Worm (Caenorhabditis elegans) whole organism, mixed stage, embryonic: ENCODE data around the gene rfl-1.

ENCODE experiments used
- M03D4.4 ChIP-seq: sonication (generic microtip); optimal IDR thresholded peaks from 2 replicates; lab custom pipeline; 2017; ENCODE audit warnings: mild to moderate bottlenecking, missing genetic modification characterization, missing compliant biosample characterization
- bed-3 ChIP-seq: fragments of 200-800 bp; sonication (Bioruptor generic); optimal IDR thresholded peaks from 3 replicates; lab custom pipeline; 2018; ENCODE audit warnings: mild to moderate bottlenecking, missing genetic modification characterization, moderate library complexity, missing compliant biosample characterization
- blmp-1 ChIP-seq: fragments of 150-350 bp; optimal IDR thresholded peaks from 2 replicates; lab custom pipeline; 2014; ENCODE audit warnings: missing biosample characterization, missing genetic modification characterization
- ceh-39 ChIP-seq: fragments of 150-350 bp; optimal IDR thresholded peaks from 2 replicates; lab custom pipeline; 2014; ENCODE audit warnings: missing biosample characterization, missing genetic modification characterization
- ceh-43 ChIP-seq: fragments of 200-800 bp; sonication (Bioruptor generic); optimal IDR thresholded peaks from 2 replicates; lab custom pipeline; 2018; ENCODE audit warnings: mild to moderate bottlenecking, missing genetic modification characterization, moderate library complexity, missing compliant biosample characterization
- ceh-83 ChIP-seq: fragments of 200-800 bp; sonication (Bioruptor generic); optimal IDR thresholded peaks from 2 replicates; lab custom pipeline; 2018; ENCODE audit warnings: mild to moderate bottlenecking, missing genetic modification characterization, missing compliant biosample characterization
- ces-1 ChIP-seq: fragments of 150-350 bp; optimal IDR thresholded peaks from 2 replicates; lab custom pipeline; 2014; ENCODE audit warnings: missing biosample characterization, missing genetic modification reagents, missing genetic modification characterization
- cnd-1 ChIP-seq: fragments of 200-800 bp; sonication (Bioruptor generic); optimal IDR thresholded peaks from 2 replicates; lab custom pipeline; 2018; ENCODE audit warnings: mild to moderate bottlenecking, missing genetic modification characterization, missing compliant biosample characterization
- drap-1 ChIP-seq: fragments of 200-800 bp; sonication (Bioruptor generic); optimal IDR thresholded peaks from 3 replicates; lab custom pipeline; 2018; ENCODE audit warnings: mild to moderate bottlenecking, missing genetic modification characterization, missing compliant biosample characterization
- elt-1 ChIP-seq: sonication (generic microtip); optimal IDR thresholded peaks from 2 replicates; lab custom pipeline; 2017; ENCODE audit warnings: missing genetic modification characterization, mild to moderate bottlenecking, missing compliant biosample characterization, antibody characterized with exemption, moderate library complexity, borderline replicate concordance; ENCODE audit not compliant: insufficient read depth
- elt-3 ChIP-seq: fragments of 150-350 bp; optimal IDR thresholded peaks from 2 replicates; lab custom pipeline; 2014; ENCODE audit warnings: missing biosample characterization, missing genetic modification characterization
- ham-2 ChIP-seq: fragments of 200-800 bp; sonication (Bioruptor generic); optimal IDR thresholded peaks from 2 replicates; lab custom pipeline; 2018; ENCODE audit warnings: mild to moderate bottlenecking, missing genetic modification characterization, missing compliant biosample characterization
- hlh-1 ChIP-seq: fragments of 150-350 bp; optimal IDR thresholded peaks from 2 replicates; lab custom pipeline; 2014; ENCODE audit warnings: missing biosample characterization, missing genetic modification reagents, missing genetic modification characterization
- lin-13 ChIP-seq: fragments of 150-350 bp; optimal IDR thresholded peaks from 2 replicates; lab custom pipeline; 2014; ENCODE audit warnings: missing biosample characterization, missing genetic modification characterization
- lin-32 ChIP-seq: fragments of 200-800 bp; sonication (Bioruptor generic); optimal IDR thresholded peaks from 2 replicates; lab custom pipeline; 2018; ENCODE audit warnings: mild to moderate bottlenecking, missing genetic modification characterization, missing compliant biosample characterization
- lsy-2 ChIP-seq: fragments of 150-350 bp; optimal IDR thresholded peaks from 2 replicates; lab custom pipeline; 2014; ENCODE audit warnings: missing biosample characterization, missing genetic modification characterization
- mab-5 ChIP-seq: fragments of 150-350 bp; optimal IDR thresholded peaks from 2 replicates; lab custom pipeline; 2014; ENCODE audit warnings: missing biosample characterization, missing genetic modification characterization
- mep-1 ChIP-seq: fragments of 150-350 bp; optimal IDR thresholded peaks from 2 replicates; lab custom pipeline; 2017; ENCODE audit warnings: missing biosample characterization, missing genetic modification reagents, missing genetic modification characterization, inconsistent platforms
- mls-2 ChIP-seq: sonication (generic microtip); optimal IDR thresholded peaks from 2 replicates; lab custom pipeline; 2016; ENCODE audit warnings: mild to moderate bottlenecking, missing genetic modification characterization, moderate library complexity, missing compliant biosample characterization
- nhr-12 ChIP-seq: fragments of 150-350 bp; optimal IDR thresholded peaks from 2 replicates; lab custom pipeline; 2014; ENCODE audit warnings: missing biosample characterization, missing genetic modification characterization
- nhr-2 ChIP-seq: fragments of 150-350 bp; optimal IDR thresholded peaks from 2 replicates; lab custom pipeline; 2014; ENCODE audit warnings: missing biosample characterization, missing genetic modification characterization
- nhr-237 ChIP-seq: fragments of 150-350 bp; optimal IDR thresholded peaks from 2 replicates; lab custom pipeline; 2014; ENCODE audit warnings: missing biosample characterization, missing genetic modification characterization
- nhr-28 ChIP-seq: fragments of 150-350 bp; optimal IDR thresholded peaks from 2 replicates; lab custom pipeline; 2014; ENCODE audit warnings: missing biosample characterization, missing genetic modification characterization
- nhr-76 ChIP-seq: sonication (generic microtip); optimal IDR thresholded peaks from 2 replicates; lab custom pipeline; 2017; ENCODE audit warnings: missing biosample characterization, missing genetic modification characterization
- pha-4 ChIP-seq: fragments of 150-350 bp; optimal IDR thresholded peaks from 2 replicates; lab custom pipeline; 2018; ENCODE audit warnings: missing biosample characterization, missing genetic modification reagents, missing genetic modification characterization
- sem-2 ChIP-seq: fragments of 200-800 bp; sonication (Bioruptor generic); optimal IDR thresholded peaks from 2 replicates; lab custom pipeline; 2018; ENCODE audit warnings: mild to moderate bottlenecking, missing genetic modification characterization, missing compliant biosample characterization
- snpc-4 ChIP-seq: fragments of 150-350 bp; optimal IDR thresholded peaks from 2 replicates; lab custom pipeline; 2014; ENCODE audit warnings: missing biosample characterization, missing genetic modification characterization
- sptf-1 ChIP-seq: sonication (generic microtip); optimal IDR thresholded peaks from 2 replicates; lab custom pipeline; 2017; ENCODE audit warnings: mild to moderate bottlenecking, missing genetic modification characterization, moderate library complexity, missing compliant biosample characterization
- tbx-8 ChIP-seq: fragments of 200-800 bp; sonication (Bioruptor generic); optimal IDR thresholded peaks from 2 replicates; lab custom pipeline; 2018; ENCODE audit warnings: mild to moderate bottlenecking, missing genetic modification characterization, moderate library complexity, missing compliant biosample characterization
- unc-120 ChIP-seq: sonication (generic microtip); optimal IDR thresholded peaks from 2 replicates; lab custom pipeline; 2017; ENCODE audit warnings: missing genetic modification characterization, missing compliant biosample characterization; ENCODE audit not compliant: poor library complexity, severe bottlenecking
- unc-62 ChIP-seq: fragments of 150-350 bp; optimal IDR thresholded peaks from 2 replicates; lab custom pipeline; 2014; ENCODE audit warnings: missing biosample characterization, missing genetic modification reagents, missing genetic modification characterization
- zip-8 ChIP-seq: fragments of 150-350 bp; optimal IDR thresholded peaks from 2 replicates; lab custom pipeline; 2014; ENCODE audit warnings: missing biosample characterization, missing genetic modification characterization
- ztf-11 ChIP-seq: fragments of 150-350 bp; optimal IDR thresholded peaks from 2 replicates; lab custom pipeline; 2014; ENCODE audit warnings: missing biosample characterization, missing genetic modification characterization

Gene rfl-1

ce11 chrIII:7021156-7021637 is at the start of gene rfl-1:
Gene rfl-1 (plus strand): TSS chrIII:7021206.
- TF ChIP-seq pha-4, result peak; percentile 11
- peak; percentile 81 for TF ChIP-seq ces-1 (GFP tag; lab: Kevin White, UChicago)
- TF ChIP-seq snpc-4 (tag; lab: Kevin White, UChicago), result no peak
- peak; percentile 26 for TF ChIP-seq ceh-39 (tag; lab: Kevin White, UChicago)
- peak; percentile 70 for TF ChIP-seq lsy-2 (tag; lab: Kevin White, UChicago)
- no peak for TF ChIP-seq ceh-43 (GFP tag; lab: Kevin White, UChicago)
- TF ChIP-seq unc-62, result no peak
- no peak for TF ChIP-seq tbx-8 (GFP tag; lab: Kevin White, UChicago)
- TF ChIP-seq hlh-1 (tag; lab: Kevin White, UChicago), result peak; percentile 24
- no peak for TF ChIP-seq sptf-1 (tag; lab: Kevin White, UChicago)

- TF ChIP-seq bed-3 (GFP tag; lab: Kevin White, UChicago), result peak; percentile 18
- peak; percentile 73 for TF ChIP-seq M03D4.4
- TF ChIP-seq nhr-76 (tag; lab: Kevin White, UChicago), result no peak
- TF ChIP-seq cnd-1 (tag; lab: Kevin White, UChicago), result peak; percentile 31
- peak; percentile 79 for TF ChIP-seq ztf-11
- TF ChIP-seq unc-120, result peak; percentile 76
- TF ChIP-seq hlh-1 (tag; lab: Kevin White, UChicago), result peak; percentile 83
- TF ChIP-seq sptf-1 (tag; lab: Kevin White, UChicago), result peak; percentile 87
- no peak for TF ChIP-seq sem-2 (GFP tag; lab: Kevin White, UChicago)
- TF ChIP-seq lin-13 (tag; lab: Kevin White, UChicago), result peak; percentile 91
- peak; percentile 19 for TF ChIP-seq blmp-1
- TF ChIP-seq ham-2 (GFP tag; lab: Kevin White, UChicago), result no peak
- TF ChIP-seq tbx-8 (GFP tag; lab: Kevin White, UChicago), result no peak
- TF ChIP-seq ces-1 (GFP tag; lab: Kevin White, UChicago), result peak; percentile 89
- peak; percentile 58 for TF ChIP-seq mls-2 (tag; lab: Kevin White, UChicago)
- TF ChIP-seq nhr-28 (tag; lab: Kevin White, UChicago), result no peak
- TF ChIP-seq ceh-43 (GFP tag; lab: Kevin White, UChicago), result peak; percentile 39
- TF ChIP-seq nhr-2 (tag; lab: Kevin White, UChicago), result peak; percentile 80
- TF ChIP-seq elt-3 (tag; lab: Kevin White, UChicago), result peak; percentile 63
- peak; percentile 97 for TF ChIP-seq pha-4
- TF ChIP-seq lsy-2 (tag; lab: Kevin White, UChicago), result peak; percentile 100
- peak; percentile 96 for TF ChIP-seq nhr-237 (tag; lab: Kevin White, UChicago)
- TF ChIP-seq drap-1 (GFP tag; lab: Kevin White, UChicago), result peak; percentile 71
- TF ChIP-seq mab-5 (tag; lab: Kevin White, UChicago), result peak; percentile 75
- peak; percentile 97 for TF ChIP-seq ceh-39 (tag; lab: Kevin White, UChicago)
- peak; percentile 97 for TF ChIP-seq mep-1
- no peak for TF ChIP-seq lin-32 (GFP tag; lab: Kevin White, UChicago)
- peak; percentile 85 for TF ChIP-seq unc-62
These were observed 49.2 kb upstream of the rfl-1 start, which contains the start of the genes eef-1A.1 and rfc-4 for ce11 chrIII:6971662-6972284. Gene eef-1A.1 (minus strand): TSS chrIII:6971712. Gene rfc-4 (plus strand): TSS chrIII:6972253.

ce11 chrIII:6973682-6974081 is 47.3 kb upstream of the rfl-1 start, which contains the start of gene F31E3.2:
Gene F31E3.2 (plus strand): TSS chrIII:6973982.
- TF ChIP-seq sptf-1 (tag; lab: Kevin White, UChicago) (no peak), mls-2 (tag; lab: Kevin White, UChicago) (no peak), nhr-237 (tag; lab: Kevin White, UChicago) (no peak), ceh-39 (tag; lab: Kevin White, UChicago) (no peak), blmp-1 (no peak), M03D4.4 (no peak), ceh-83 (no peak), unc-120 (no peak), nhr-76 (tag; lab: Kevin White, UChicago) (no peak)

- TF ChIP-seq blmp-1, result no peak
- TF ChIP-seq zip-8 (tag; lab: Kevin White, UChicago), result peak; percentile 91
These were observed 46.1 kb upstream of the rfl-1 start for ce11 chrIII:6974952-6975351.

- TF ChIP-seq ceh-39 (tag; lab: Kevin White, UChicago) (peak; percentile 66), ceh-43 (GFP tag; lab: Kevin White, UChicago) (no peak), cnd-1 (tag; lab: Kevin White, UChicago) (peak; percentile 95), hlh-1 (tag; lab: Kevin White, UChicago) (peak; percentile 93), zip-8 (tag; lab: Kevin White, UChicago) (no peak), ham-2 (GFP tag; lab: Kevin White, UChicago) (peak; percentile 74), lin-13 (tag; lab: Kevin White, UChicago) (peak; percentile 58), pha-4 (no peak), tbx-8 (GFP tag; lab: Kevin White, UChicago) (peak; percentile 3), nhr-2 (tag; lab: Kevin White, UChicago) (peak; percentile 88), nhr-12 (tag; lab: Kevin White, UChicago) (no peak), snpc-4 (tag; lab: Kevin White, UChicago) (no peak), drap-1 (GFP tag; lab: Kevin White, UChicago) (peak; percentile 13), ceh-83 (no peak), M03D4.4 (peak; percentile 53), lsy-2 (tag; lab: Kevin White, UChicago) (peak; percentile 55), unc-62 (peak; percentile 100), unc-120 (peak; percentile 76), ztf-11 (peak; percentile 30), mls-2 (tag; lab: Kevin White, UChicago) (peak; percentile 55), nhr-28 (tag; lab: Kevin White, UChicago) (no peak), blmp-1 (no peak), nhr-237 (tag; lab: Kevin White, UChicago) (no peak), ces-1 (GFP tag; lab: Kevin White, UChicago) (no peak), elt-1 (peak; percentile 22), nhr-76 (tag; lab: Kevin White, UChicago) (no peak), lin-32 (GFP tag; lab: Kevin White, UChicago) (peak; percentile 81), sptf-1 (tag; lab: Kevin White, UChicago) (peak; percentile 53), elt-3 (tag; lab: Kevin White, UChicago) (no peak), bed-3 (GFP tag; lab: Kevin White, UChicago) (no peak)
These were observed 42.1 kb upstream of the rfl-1 start for ce11 chrIII:6978875-6979274.
